Worm (Caenorhabditis elegans): ENCODE data around the gene ceh-62.

DNA sequence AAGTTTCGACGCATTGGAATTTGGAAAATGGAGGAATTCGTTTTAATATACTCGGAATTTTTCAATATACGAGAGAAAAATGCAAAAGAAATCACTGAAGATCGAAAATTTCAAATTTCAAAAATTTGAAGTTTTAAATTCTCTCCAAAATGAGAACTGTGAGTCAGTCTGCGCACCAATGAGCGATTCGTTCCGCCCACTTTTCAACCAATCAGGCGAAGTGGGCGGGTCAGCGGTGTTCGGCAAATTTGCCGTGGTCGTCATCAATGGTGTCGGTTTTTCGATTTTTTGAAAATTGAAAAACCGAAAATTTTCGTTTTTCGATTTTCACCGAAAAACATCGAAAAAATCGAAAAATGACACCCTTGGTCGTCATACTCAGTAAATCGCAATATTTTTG is 33.0 kb downstream of the ceh-62 start:
- TF ChIP-seq ztf-6 (GFP tag; IDR thresholded peaks at IDR 0.05) (no peak), akir-1 (GFP tag; optimal IDR thresholded peaks at IDR 0.05) (no peak), pbrm-1 (GFP tag; IDR thresholded peaks at IDR 0.05) (no peak), sptf-2 (GFP tag; optimal IDR thresholded peaks at IDR 0.05) (no peak), cebp-2 (GFP tag; IDR thresholded peaks at IDR 0.05) (no peak), hmg-20 (GFP tag; IDR thresholded peaks at IDR 0.05) (no peak), lin-54 (GFP tag; optimal IDR thresholded peaks at IDR 0.05) (no peak), him-1 (tag; optimal IDR thresholded peaks at IDR 0.05) (no peak), pha-4 (tag; optimal IDR thresholded peaks at IDR 0.05) (no peak), gei-17 (GFP tag; optimal IDR thresholded peaks at IDR 0.05) (no peak)
